Worm (Caenorhabditis elegans) whole organism, early embryonic: Measurements from ENCODE around the gene F54E2.5.

ENCODE experiments used
- B0310.2 ChIP-seq: sonication (generic microtip); optimal IDR thresholded peaks from 2 replicates; lab custom pipeline; 2016; ENCODE audit warnings: mild to moderate bottlenecking, missing genetic modification characterization, missing compliant biosample characterization
- F13C5.2 ChIP-seq: sonication (generic microtip); optimal IDR thresholded peaks from 2 replicates; lab custom pipeline; 2017; ENCODE audit warnings: mild to moderate bottlenecking, missing genetic modification characterization, inconsistent platforms, missing compliant biosample characterization
- aly-1 ChIP-seq: sonication (generic microtip); optimal IDR thresholded peaks from 2 replicates; lab custom pipeline; 2016; ENCODE audit warnings: missing genetic modification characterization, missing compliant biosample characterization
- ama-1 ChIP-seq: fragments of 150-350 bp; optimal IDR thresholded peaks from 2 replicates; lab custom pipeline; 2014
- ceh-13 ChIP-seq: fragments of 200-800 bp; sonication (Bioruptor generic); optimal IDR thresholded peaks from 2 replicates; lab custom pipeline; 2018; ENCODE audit warnings: mild to moderate bottlenecking, missing genetic modification characterization, missing compliant biosample characterization
- ceh-36 ChIP-seq: sonication (generic microtip); optimal IDR thresholded peaks from 2 replicates; lab custom pipeline; 2016; ENCODE audit warnings: missing genetic modification characterization, inconsistent platforms, missing compliant biosample characterization
- ets-7 ChIP-seq: sonication (generic microtip); optimal IDR thresholded peaks from 2 replicates; lab custom pipeline; 2016; ENCODE audit warnings: missing genotype, missing genetic modification characterization, missing compliant biosample characterization
- flt-1 ChIP-seq: fragments of 200-800 bp; sonication (Bioruptor generic); IDR thresholded peaks from 2 replicates; pipeline ENCODE4 v1.3.6; 2022; ENCODE audit warnings: missing genetic modification characterization, missing compliant biosample characterization
- hmbx-1 ChIP-seq: sonication (generic microtip); optimal IDR thresholded peaks from 2 replicates; lab custom pipeline; 2016; ENCODE audit warnings: mild to moderate bottlenecking, missing genetic modification characterization, missing compliant biosample characterization
- hmg-4 ChIP-seq: fragments of 200-800 bp; sonication (Bioruptor generic); optimal IDR thresholded peaks from 2 replicates; lab custom pipeline; 2018; ENCODE audit warnings: mild to moderate bottlenecking, missing genetic modification characterization, missing compliant biosample characterization
- hnd-1 ChIP-seq: sonication (generic microtip); optimal IDR thresholded peaks from 2 replicates; lab custom pipeline; 2016; ENCODE audit warnings: missing genetic modification characterization, missing compliant biosample characterization
- pes-1 ChIP-seq: fragments of 200-800 bp; sonication (Bioruptor generic); IDR thresholded peaks from 2 replicates; pipeline ENCODE4 v1.3.6; 2022; ENCODE audit warnings: missing genetic modification reagents, missing genetic modification characterization, missing compliant biosample characterization
- scrt-1 ChIP-seq: fragments of 200-800 bp; sonication (Bioruptor generic); IDR thresholded peaks from 2 replicates; pipeline ENCODE4 v1.3.6; 2022; ENCODE audit warnings: missing genetic modification characterization, missing compliant biosample characterization
- sea-1 ChIP-seq: fragments of 200-800 bp; sonication (Bioruptor generic); conservative IDR thresholded peaks from 2 replicates; pipeline ENCODE4 v1.3.6; 2022; ENCODE audit warnings: missing genetic modification characterization, missing compliant biosample characterization
- tbx-11 ChIP-seq: fragments of 200-800 bp; sonication (Bioruptor generic); IDR thresholded peaks from 2 replicates; pipeline ENCODE4 v1.3.6; 2022; ENCODE audit warnings: missing genetic modification characterization, missing compliant biosample characterization
- tbx-37 ChIP-seq: fragments of 200-800 bp; sonication (Bioruptor generic); conservative IDR thresholded peaks from 2 replicates; pipeline ENCODE4 v1.3.6; 2022; ENCODE audit warnings: missing genetic modification reagents, missing genetic modification characterization, missing compliant biosample characterization
- tra-4 ChIP-seq: sonication (generic microtip); optimal IDR thresholded peaks from 2 replicates; lab custom pipeline; 2017; ENCODE audit warnings: missing genetic modification characterization, missing compliant biosample characterization

Gene F54E2.5

ce11 chrV:2815956-2816355, at the start of gene F54E2.5:
TSS of gene F54E2.5 (minus strand) at chrV:2816056.
- TF ChIP-seq flt-1 (GFP tag; lab: Robert Waterston, UW) (no peak), tbx-11 (no peak), ceh-36 (no peak), scrt-1 (GFP tag; lab: Robert Waterston, UW) (no peak), B0310.2 (tag; lab: Kevin White, UChicago) (no peak), pes-1 (GFP tag; lab: Robert Waterston, UW) (no peak), aly-1 (tag; lab: Kevin White, UChicago) (no peak), ama-1 (lab: Kevin White, UChicago) (no peak), ets-7 (tag; lab: Kevin White, UChicago) (no peak), ceh-13 (GFP tag; lab: Kevin White, UChicago) (no peak), hmbx-1 (tag; lab: Kevin White, UChicago) (no peak), tbx-37 (no peak), tra-4 (tag; lab: Kevin White, UChicago) (no peak), hnd-1 (no peak), hmg-4 (GFP tag; lab: Kevin White, UChicago) (no peak), F13C5.2 (no peak), sea-1 (GFP tag; lab: Robert Waterston, UW) (no peak)

DNA sequence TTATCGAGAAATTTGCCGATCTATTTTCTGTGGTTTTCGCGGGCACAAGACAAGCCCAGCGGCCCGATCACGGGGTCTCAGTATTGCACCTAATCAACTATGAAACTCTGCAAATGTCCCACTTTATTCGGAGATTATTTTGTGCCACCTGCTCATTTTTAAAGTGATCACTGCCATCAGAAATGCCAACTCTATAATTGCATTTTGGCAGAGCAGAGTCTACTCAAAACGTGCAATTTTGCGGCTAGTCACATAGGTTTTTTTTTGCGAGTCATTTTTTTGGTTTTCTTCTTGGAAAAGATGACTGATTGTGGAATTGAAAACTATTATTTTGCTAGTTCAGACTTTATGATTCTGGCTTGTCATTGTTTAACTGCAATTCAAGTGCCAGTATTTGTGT, 49.0 kb upstream of the F54E2.5 start, which contains the start of gene srh-240:
Gene srh-240, plus strand, starts transcription at position 301 of the 400 bp plus-strand sequence.
- no peak for TF ChIP-seq tra-4 (tag; lab: Kevin White, UChicago)
- no peak for TF ChIP-seq hmg-4 (GFP tag; lab: Kevin White, UChicago)
- TF ChIP-seq pes-1 (GFP tag; lab: Robert Waterston, UW): no peak
- no peak for TF ChIP-seq sea-1 (GFP tag; lab: Robert Waterston, UW)
- no peak for TF ChIP-seq F13C5.2
- TF ChIP-seq aly-1 (tag; lab: Kevin White, UChicago): no peak
- TF ChIP-seq tbx-11: no peak
- no peak for TF ChIP-seq B0310.2 (tag; lab: Kevin White, UChicago)

- TF ChIP-seq tbx-11 (no peak), tra-4 (tag; lab: Kevin White, UChicago) (no peak), tbx-37 (no peak), ets-7 (tag; lab: Kevin White, UChicago) (no peak), sea-1 (GFP tag; lab: Robert Waterston, UW) (no peak), aly-1 (tag; lab: Kevin White, UChicago) (no peak), flt-1 (GFP tag; lab: Robert Waterston, UW) (no peak), ceh-36 (no peak), hnd-1 (no peak), ama-1 (lab: Kevin White, UChicago) (no peak), ceh-13 (GFP tag; lab: Kevin White, UChicago) (no peak), B0310.2 (tag; lab: Kevin White, UChicago) (no peak), pes-1 (GFP tag; lab: Robert Waterston, UW) (no peak), hmbx-1 (tag; lab: Kevin White, UChicago) (no peak), F13C5.2 (no peak), hmg-4 (GFP tag; lab: Kevin White, UChicago) (no peak), scrt-1 (GFP tag; lab: Robert Waterston, UW) (no peak)
These were observed 47.2 kb upstream of the F54E2.5 start, which contains the start of gene srh-272 for ce11 chrV:2863033-2863432. TSS of gene srh-272 (plus strand) at chrV:2863333.

ce11 chrV:2861505-2861904, 45.6 kb upstream of the F54E2.5 start, which contains the start of gene srh-270:
TSS of gene srh-270 (minus strand) at chrV:2861605.
- TF ChIP-seq ama-1 (lab: Kevin White, UChicago) (no peak), B0310.2 (tag; lab: Kevin White, UChicago) (no peak), aly-1 (tag; lab: Kevin White, UChicago) (no peak), ceh-13 (GFP tag; lab: Kevin White, UChicago) (no peak)

DNA sequence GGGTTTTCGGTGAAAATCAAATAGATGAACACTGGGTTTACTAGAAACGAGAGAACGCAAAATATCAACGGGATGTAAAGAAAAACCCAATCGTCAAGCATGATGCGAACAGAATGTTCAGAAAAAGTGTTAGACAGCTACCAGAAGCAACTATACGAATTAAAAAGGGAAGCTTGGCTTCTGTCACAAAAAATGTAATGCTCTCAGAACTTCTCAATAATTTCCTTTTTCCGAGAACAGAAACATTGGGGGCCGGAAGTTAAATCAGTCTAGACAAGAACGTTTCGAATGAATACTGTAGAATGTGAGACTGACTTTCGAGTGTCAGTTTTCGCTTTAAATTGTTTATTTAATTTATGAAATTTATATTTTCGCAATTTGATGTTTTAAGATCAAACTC, 43.9 kb upstream of the F54E2.5 start, which contains the start of gene srj-54:
Gene srj-54, minus strand, starts transcription at position 101 of the 400 bp plus-strand sequence.
- TF ChIP-seq pes-1 (GFP tag; lab: Robert Waterston, UW): no peak
- TF ChIP-seq ceh-36: no peak
- TF ChIP-seq scrt-1 (GFP tag; lab: Robert Waterston, UW): no peak
- TF ChIP-seq tbx-37: no peak
- no peak for TF ChIP-seq B0310.2 (tag; lab: Kevin White, UChicago)
- no peak for TF ChIP-seq hnd-1
- TF ChIP-seq aly-1 (tag; lab: Kevin White, UChicago): no peak
- TF ChIP-seq hmg-4 (GFP tag; lab: Kevin White, UChicago): no peak
- TF ChIP-seq tra-4 (tag; lab: Kevin White, UChicago): no peak

- TF ChIP-seq tbx-37: no peak
- TF ChIP-seq B0310.2 (tag; lab: Kevin White, UChicago): no peak
- TF ChIP-seq ceh-13 (GFP tag; lab: Kevin White, UChicago): no peak
- no peak for TF ChIP-seq tra-4 (tag; lab: Kevin White, UChicago)
- TF ChIP-seq scrt-1 (GFP tag; lab: Robert Waterston, UW): no peak
- TF ChIP-seq ets-7 (tag; lab: Kevin White, UChicago): no peak
- TF ChIP-seq hmbx-1 (tag; lab: Kevin White, UChicago): no peak
- TF ChIP-seq aly-1 (tag; lab: Kevin White, UChicago): no peak
- TF ChIP-seq flt-1 (GFP tag; lab: Robert Waterston, UW): no peak
- TF ChIP-seq sea-1 (GFP tag; lab: Robert Waterston, UW): no peak
- no peak for TF ChIP-seq hnd-1
- no peak for TF ChIP-seq tbx-11
These were observed 42.0 kb upstream of the F54E2.5 start, which contains the start of gene srj-55 for ce11 chrV:2857842-2858241. TSS of gene srj-55 (minus strand) at chrV:2857942.

ce11 chrV:2855473-2855872, 39.6 kb upstream of the F54E2.5 start, which contains the start of gene srj-57:
TSS of gene srj-57 (minus strand) at chrV:2855573.
- TF ChIP-seq scrt-1 (GFP tag; lab: Robert Waterston, UW) (no peak), B0310.2 (tag; lab: Kevin White, UChicago) (no peak), F13C5.2 (no peak), ets-7 (tag; lab: Kevin White, UChicago) (no peak), flt-1 (GFP tag; lab: Robert Waterston, UW) (no peak), tbx-11 (no peak), sea-1 (GFP tag; lab: Robert Waterston, UW) (no peak), ceh-13 (GFP tag; lab: Kevin White, UChicago) (no peak), ama-1 (lab: Kevin White, UChicago) (no peak), ceh-36 (no peak), aly-1 (tag; lab: Kevin White, UChicago) (no peak), pes-1 (GFP tag; lab: Robert Waterston, UW) (no peak), hnd-1 (no peak)
